Worm (Caenorhabditis elegans) whole organism, mixed stage, embryonic: ENCODE data around the gene sex-1.

ENCODE experiments used
- M03D4.4 ChIP-seq: sonication (generic microtip); optimal IDR thresholded peaks from 2 replicates; lab custom pipeline; 2017; ENCODE audit warnings: mild to moderate bottlenecking, missing genetic modification characterization, missing compliant biosample characterization
- bed-3 ChIP-seq: fragments of 200-800 bp; sonication (Bioruptor generic); optimal IDR thresholded peaks from 3 replicates; lab custom pipeline; 2018; ENCODE audit warnings: mild to moderate bottlenecking, missing genetic modification characterization, moderate library complexity, missing compliant biosample characterization
- blmp-1 ChIP-seq: fragments of 150-350 bp; optimal IDR thresholded peaks from 2 replicates; lab custom pipeline; 2014; ENCODE audit warnings: missing biosample characterization, missing genetic modification characterization
- ceh-39 ChIP-seq: fragments of 150-350 bp; optimal IDR thresholded peaks from 2 replicates; lab custom pipeline; 2014; ENCODE audit warnings: missing biosample characterization, missing genetic modification characterization
- ceh-43 ChIP-seq: fragments of 200-800 bp; sonication (Bioruptor generic); optimal IDR thresholded peaks from 2 replicates; lab custom pipeline; 2018; ENCODE audit warnings: mild to moderate bottlenecking, missing genetic modification characterization, moderate library complexity, missing compliant biosample characterization
- ceh-83 ChIP-seq: fragments of 200-800 bp; sonication (Bioruptor generic); optimal IDR thresholded peaks from 2 replicates; lab custom pipeline; 2018; ENCODE audit warnings: mild to moderate bottlenecking, missing genetic modification characterization, missing compliant biosample characterization
- ces-1 ChIP-seq: fragments of 150-350 bp; optimal IDR thresholded peaks from 2 replicates; lab custom pipeline; 2014; ENCODE audit warnings: missing biosample characterization, missing genetic modification reagents, missing genetic modification characterization
- cnd-1 ChIP-seq: fragments of 200-800 bp; sonication (Bioruptor generic); optimal IDR thresholded peaks from 2 replicates; lab custom pipeline; 2018; ENCODE audit warnings: mild to moderate bottlenecking, missing genetic modification characterization, missing compliant biosample characterization
- drap-1 ChIP-seq: fragments of 200-800 bp; sonication (Bioruptor generic); optimal IDR thresholded peaks from 3 replicates; lab custom pipeline; 2018; ENCODE audit warnings: mild to moderate bottlenecking, missing genetic modification characterization, missing compliant biosample characterization
- elt-1 ChIP-seq: sonication (generic microtip); optimal IDR thresholded peaks from 2 replicates; lab custom pipeline; 2017; ENCODE audit warnings: missing genetic modification characterization, mild to moderate bottlenecking, missing compliant biosample characterization, antibody characterized with exemption, moderate library complexity, borderline replicate concordance; ENCODE audit not compliant: insufficient read depth
- elt-3 ChIP-seq: fragments of 150-350 bp; optimal IDR thresholded peaks from 2 replicates; lab custom pipeline; 2014; ENCODE audit warnings: missing biosample characterization, missing genetic modification characterization
- ham-2 ChIP-seq: fragments of 200-800 bp; sonication (Bioruptor generic); optimal IDR thresholded peaks from 2 replicates; lab custom pipeline; 2018; ENCODE audit warnings: mild to moderate bottlenecking, missing genetic modification characterization, missing compliant biosample characterization
- hlh-1 ChIP-seq: fragments of 150-350 bp; optimal IDR thresholded peaks from 2 replicates; lab custom pipeline; 2014; ENCODE audit warnings: missing biosample characterization, missing genetic modification reagents, missing genetic modification characterization
- lin-32 ChIP-seq: fragments of 200-800 bp; sonication (Bioruptor generic); optimal IDR thresholded peaks from 2 replicates; lab custom pipeline; 2018; ENCODE audit warnings: mild to moderate bottlenecking, missing genetic modification characterization, missing compliant biosample characterization
- lsy-2 ChIP-seq: fragments of 150-350 bp; optimal IDR thresholded peaks from 2 replicates; lab custom pipeline; 2014; ENCODE audit warnings: missing biosample characterization, missing genetic modification characterization
- mab-5 ChIP-seq: fragments of 150-350 bp; optimal IDR thresholded peaks from 2 replicates; lab custom pipeline; 2014; ENCODE audit warnings: missing biosample characterization, missing genetic modification characterization
- mep-1 ChIP-seq: fragments of 150-350 bp; optimal IDR thresholded peaks from 2 replicates; lab custom pipeline; 2017; ENCODE audit warnings: missing biosample characterization, missing genetic modification reagents, missing genetic modification characterization, inconsistent platforms
- mls-2 ChIP-seq: sonication (generic microtip); optimal IDR thresholded peaks from 2 replicates; lab custom pipeline; 2016; ENCODE audit warnings: mild to moderate bottlenecking, missing genetic modification characterization, moderate library complexity, missing compliant biosample characterization
- nhr-12 ChIP-seq: fragments of 150-350 bp; optimal IDR thresholded peaks from 2 replicates; lab custom pipeline; 2014; ENCODE audit warnings: missing biosample characterization, missing genetic modification characterization
- nhr-2 ChIP-seq: fragments of 150-350 bp; optimal IDR thresholded peaks from 2 replicates; lab custom pipeline; 2014; ENCODE audit warnings: missing biosample characterization, missing genetic modification characterization
- nhr-237 ChIP-seq: fragments of 150-350 bp; optimal IDR thresholded peaks from 2 replicates; lab custom pipeline; 2014; ENCODE audit warnings: missing biosample characterization, missing genetic modification characterization
- nhr-28 ChIP-seq: fragments of 150-350 bp; optimal IDR thresholded peaks from 2 replicates; lab custom pipeline; 2014; ENCODE audit warnings: missing biosample characterization, missing genetic modification characterization
- nhr-76 ChIP-seq: sonication (generic microtip); optimal IDR thresholded peaks from 2 replicates; lab custom pipeline; 2017; ENCODE audit warnings: missing biosample characterization, missing genetic modification characterization
- pha-4 ChIP-seq: fragments of 150-350 bp; optimal IDR thresholded peaks from 2 replicates; lab custom pipeline; 2018; ENCODE audit warnings: missing biosample characterization, missing genetic modification reagents, missing genetic modification characterization
- snpc-4 ChIP-seq: fragments of 150-350 bp; optimal IDR thresholded peaks from 2 replicates; lab custom pipeline; 2014; ENCODE audit warnings: missing biosample characterization, missing genetic modification characterization
- sptf-1 ChIP-seq: sonication (generic microtip); optimal IDR thresholded peaks from 2 replicates; lab custom pipeline; 2017; ENCODE audit warnings: mild to moderate bottlenecking, missing genetic modification characterization, moderate library complexity, missing compliant biosample characterization
- tbx-8 ChIP-seq: fragments of 200-800 bp; sonication (Bioruptor generic); optimal IDR thresholded peaks from 2 replicates; lab custom pipeline; 2018; ENCODE audit warnings: mild to moderate bottlenecking, missing genetic modification characterization, moderate library complexity, missing compliant biosample characterization
- unc-120 ChIP-seq: sonication (generic microtip); optimal IDR thresholded peaks from 2 replicates; lab custom pipeline; 2017; ENCODE audit warnings: missing genetic modification characterization, missing compliant biosample characterization; ENCODE audit not compliant: poor library complexity, severe bottlenecking
- unc-39 ChIP-seq: fragments of 150-350 bp; optimal IDR thresholded peaks from 2 replicates; lab custom pipeline; 2014; ENCODE audit warnings: missing biosample characterization, missing genetic modification characterization
- unc-62 ChIP-seq: fragments of 150-350 bp; optimal IDR thresholded peaks from 2 replicates; lab custom pipeline; 2014; ENCODE audit warnings: missing biosample characterization, missing genetic modification reagents, missing genetic modification characterization
- zip-8 ChIP-seq: fragments of 150-350 bp; optimal IDR thresholded peaks from 2 replicates; lab custom pipeline; 2014; ENCODE audit warnings: missing biosample characterization, missing genetic modification characterization
- ztf-11 ChIP-seq: fragments of 150-350 bp; optimal IDR thresholded peaks from 2 replicates; lab custom pipeline; 2014; ENCODE audit warnings: missing biosample characterization, missing genetic modification characterization

Gene sex-1

ce11 chrX:10204313-10205063 lies 733 bp downstream of the sex-1 start:
- TF ChIP-seq unc-120 (tag; lab: Kevin White, UChicago): no peak
- TF ChIP-seq drap-1: no peak
- no peak for TF ChIP-seq ces-1 (GFP tag; lab: Kevin White, UChicago)
- no peak for TF ChIP-seq M03D4.4
- TF ChIP-seq nhr-28: no peak
- no peak for TF ChIP-seq ceh-83 (GFP tag; lab: Kevin White, UChicago)
- TF ChIP-seq elt-1 (tag; lab: Kevin White, UChicago): no peak
- peak; percentile 40 for TF ChIP-seq ham-2 (GFP tag; lab: Kevin White, UChicago)
- TF ChIP-seq tbx-8 (GFP tag; lab: Kevin White, UChicago): no peak
- TF ChIP-seq mls-2 (tag; lab: Kevin White, UChicago): peak; percentile 21
- peak; percentile 58 for TF ChIP-seq ceh-39 (tag; lab: Kevin White, UChicago)
- peak; percentile 85 for TF ChIP-seq unc-62 (GFP tag; lab: Kevin White, UChicago)
- TF ChIP-seq ceh-43: no peak
- TF ChIP-seq cnd-1 (tag; lab: Kevin White, UChicago): peak; percentile 57
- peak; percentile 0 for TF ChIP-seq mep-1 (tag; lab: Kevin White, UChicago)
- no peak for TF ChIP-seq snpc-4 (tag; lab: Kevin White, UChicago)
- no peak for TF ChIP-seq unc-39 (tag; lab: Kevin White, UChicago)
- peak; percentile 24 for TF ChIP-seq ztf-11
- TF ChIP-seq bed-3 (GFP tag; lab: Kevin White, UChicago): no peak
- TF ChIP-seq lsy-2 (tag; lab: Kevin White, UChicago): peak; percentile 72
- no peak for TF ChIP-seq elt-3
- TF ChIP-seq pha-4: no peak
- peak; percentile 21 for TF ChIP-seq sptf-1 (tag; lab: Kevin White, UChicago)
- peak; percentile 70 for TF ChIP-seq nhr-2 (tag; lab: Kevin White, UChicago)
- TF ChIP-seq mab-5 (tag; lab: Kevin White, UChicago): no peak
- peak; percentile 53 for TF ChIP-seq blmp-1 (tag; lab: Kevin White, UChicago)
- TF ChIP-seq nhr-237 (tag; lab: Kevin White, UChicago): no peak
- TF ChIP-seq nhr-12 (tag; lab: Kevin White, UChicago): no peak
- TF ChIP-seq zip-8 (tag; lab: Kevin White, UChicago): peak; percentile 94
- TF ChIP-seq nhr-76: no peak
- TF ChIP-seq, all 35 proteins: peak for 12

DNA sequence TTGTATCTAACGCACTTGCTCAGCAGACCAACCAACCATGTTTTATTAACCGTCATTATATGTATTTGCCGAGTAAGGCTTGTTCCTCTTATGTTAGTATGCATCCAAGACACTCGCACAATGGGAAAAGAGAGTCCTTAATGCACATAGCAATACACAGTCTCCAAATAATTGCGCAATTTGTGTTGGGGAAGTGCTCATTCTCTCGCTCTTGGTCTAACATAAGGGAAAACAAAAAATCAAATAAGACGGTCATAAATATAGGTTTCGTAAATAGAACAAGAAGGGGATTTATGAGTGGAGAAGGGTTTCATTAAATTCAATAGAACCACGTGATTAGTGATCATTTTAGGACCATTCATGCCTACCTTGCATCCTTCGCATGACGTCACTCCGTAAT lies 1.7 kb downstream of the sex-1 start:
- TF ChIP-seq zip-8 (tag; lab: Kevin White, UChicago) (peak; percentile 80), ham-2 (GFP tag; lab: Kevin White, UChicago) (no peak)

ce11 chrX:10199202-10199601 lies 6.0 kb downstream of the sex-1 start:
- TF ChIP-seq nhr-237 (tag; lab: Kevin White, UChicago) (no peak), M03D4.4 (no peak), elt-1 (tag; lab: Kevin White, UChicago) (no peak), zip-8 (tag; lab: Kevin White, UChicago) (no peak)

DNA sequence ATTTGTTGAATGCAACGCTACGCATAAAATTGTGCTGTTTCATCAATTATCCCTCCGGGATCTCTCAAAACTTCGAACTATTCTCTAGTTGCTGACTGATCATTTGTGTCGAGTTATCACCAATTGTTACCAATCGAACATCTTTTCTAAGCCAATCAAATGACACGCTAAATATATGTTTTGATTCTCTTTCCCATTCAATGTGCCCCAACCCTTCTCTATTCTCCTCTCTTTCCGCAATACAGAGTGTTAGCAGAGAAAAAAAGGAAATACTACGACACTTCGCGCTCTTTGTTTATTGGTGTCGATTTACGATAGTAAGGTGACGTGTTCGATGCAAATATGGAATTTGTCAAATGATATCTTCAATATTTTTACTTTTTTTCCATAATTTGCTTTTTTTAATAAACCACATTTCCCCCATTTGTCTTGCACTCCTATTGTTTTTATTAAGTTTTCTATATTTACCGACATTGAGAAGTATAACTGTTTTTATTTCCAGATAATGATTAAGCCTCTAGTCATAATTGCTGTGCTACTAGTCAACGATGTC lies 7.9 kb downstream of the sex-1 start, which contains the start of gene nucb-1:
TSS of gene nucb-1 (plus strand) at position 503 of the 553 bp plus-strand sequence.
- TF ChIP-seq nhr-28 (no peak), unc-120 (tag; lab: Kevin White, UChicago) (peak; percentile 69), ceh-39 (tag; lab: Kevin White, UChicago) (peak; percentile 68), unc-39 (tag; lab: Kevin White, UChicago) (peak; percentile 5), zip-8 (tag; lab: Kevin White, UChicago) (no peak), ces-1 (GFP tag; lab: Kevin White, UChicago) (peak; percentile 58), lin-32 (GFP tag; lab: Kevin White, UChicago) (no peak), ceh-43 (no peak), drap-1 (peak; percentile 4), elt-3 (no peak), M03D4.4 (no peak), hlh-1 (peak; percentile 52), pha-4 (peak; percentile 43), nhr-12 (tag; lab: Kevin White, UChicago) (no peak), ham-2 (GFP tag; lab: Kevin White, UChicago) (no peak), nhr-237 (tag; lab: Kevin White, UChicago) (peak; percentile 70), mep-1 (tag; lab: Kevin White, UChicago) (peak; percentile 46), mls-2 (tag; lab: Kevin White, UChicago) (no peak), lsy-2 (tag; lab: Kevin White, UChicago) (peak; percentile 47), sptf-1 (tag; lab: Kevin White, UChicago) (no peak), tbx-8 (GFP tag; lab: Kevin White, UChicago) (no peak), unc-62 (GFP tag; lab: Kevin White, UChicago) (peak; percentile 75), blmp-1 (tag; lab: Kevin White, UChicago) (no peak), snpc-4 (tag; lab: Kevin White, UChicago) (no peak), ztf-11 (no peak)
